Worm (Caenorhabditis elegans): ENCODE measurements around the gene nsph-3.1.

DNA sequence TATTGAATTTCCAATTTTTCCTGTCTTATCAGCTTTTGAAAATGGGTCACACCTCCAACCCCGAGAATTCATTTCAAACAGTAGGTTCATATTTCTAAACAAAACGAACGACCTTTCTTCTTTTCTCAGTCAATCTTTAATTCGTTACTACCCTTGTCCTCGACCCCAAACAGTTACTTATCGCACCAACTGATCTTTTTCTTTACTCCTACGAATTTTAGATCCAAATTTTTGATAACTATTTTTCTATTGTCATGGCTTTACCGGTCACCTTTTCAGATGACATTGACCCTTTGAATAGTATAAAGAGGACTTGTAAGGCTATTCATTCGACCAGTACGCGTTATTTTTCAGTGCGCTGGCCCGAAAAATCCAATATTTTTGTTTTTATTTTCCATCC, 33.5 kb upstream of the nsph-3.1 start:
- TF ChIP-seq mef-2 (tag; optimal IDR thresholded peaks at IDR 0.05) (no peak), nhr-11 (tag; optimal IDR thresholded peaks at IDR 0.05) (no peak), snpc-4 (tag; optimal IDR thresholded peaks at IDR 0.05) (no peak), nhr-71 (tag; optimal IDR thresholded peaks at IDR 0.05) (no peak), unc-98 (GFP tag; IDR thresholded peaks at IDR 0.05) (no peak), nhr-76 (tag; optimal IDR thresholded peaks at IDR 0.05) (no peak), lin-13 (GFP tag; optimal IDR thresholded peaks at IDR 0.05) (no peak)
